Worm (Caenorhabditis elegans): ENCODE data around the gene C06E1.7.

DNA sequence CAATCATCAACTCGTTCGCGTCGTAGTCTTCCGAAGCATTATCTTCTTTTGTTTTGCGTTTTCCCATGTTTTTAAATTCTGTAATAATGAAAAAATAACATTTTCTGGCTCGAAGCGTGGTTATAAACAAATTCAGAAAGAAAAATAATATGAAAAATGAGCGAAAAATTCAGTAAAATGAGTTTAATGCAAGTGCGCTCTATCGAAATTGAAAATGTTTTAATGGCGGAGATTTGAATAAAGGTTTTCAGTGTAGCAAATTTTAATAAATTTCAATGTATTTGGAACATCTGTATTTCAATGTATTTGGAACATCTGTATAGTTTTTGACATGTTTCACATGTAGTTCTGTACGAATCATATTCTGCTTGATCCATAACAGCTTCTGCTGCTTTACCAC lies 21.0 kb upstream of the C06E1.7 start, which contains the start of gene rha-2:
- TF ChIP-seq med-1 (GFP tag; optimal IDR thresholded peaks at IDR 0.05; ENCODE audit: insufficient read depth) (no peak), ztf-23 (GFP tag; IDR thresholded peaks at IDR 0.05) (no peak), flt-1 (GFP tag; IDR thresholded peaks at IDR 0.05) (no peak), ztf-29 (GFP tag; IDR thresholded peaks at IDR 0.05) (no peak), T22C8.4 (GFP tag; IDR thresholded peaks at IDR 0.05) (no peak), cog-1 (tag; optimal IDR thresholded peaks at IDR 0.05) (no peak), ref-1 (GFP tag; conservative IDR thresholded peaks at IDR 0.05) (no peak), klf-2 (GFP tag; conservative IDR thresholded peaks at IDR 0.05) (no peak)

All from whole organism, midembryonic.